Fruit fly (Drosophila melanogaster) whole organism, embryonic: ENCODE data around the gene CG6254.

Experiments used
- Bgb ChIP-seq: fragments of 200-800 bp; sonication (Bioruptor generic); IDR thresholded peaks from 2 replicates; pipeline ENCODE4 v1.3.6; 2022; ENCODE audit warnings: missing biosample characterization, missing genetic modification characterization; ENCODE audit not compliant: partially characterized antibody
- CG1024 ChIP-seq: fragments of 200-800 bp; sonication (Bioruptor generic); IDR thresholded peaks from 2 replicates; pipeline ENCODE4 v1.3.6; 2022; ENCODE audit warnings: missing biosample characterization, missing genetic modification characterization
- CG10565 ChIP-seq: fragments of 200-800 bp; sonication (Bioruptor generic); optimal IDR thresholded peaks from 3 replicates; lab custom pipeline; 2016; ENCODE audit warnings: missing biosample characterization, mild to moderate bottlenecking, missing genetic modification characterization
- CG11085 ChIP-seq: fragments of 200-800 bp; sonication (Bioruptor generic); IDR thresholded peaks from 2 replicates; pipeline ENCODE4 v1.3.6; 2022; ENCODE audit warnings: missing biosample characterization, missing genetic modification characterization
- CG12769 ChIP-seq: fragments of 200-800 bp; sonication (Bioruptor generic); optimal IDR thresholded peaks from 2 replicates; lab custom pipeline; 2019; ENCODE audit warnings: missing biosample characterization, mild to moderate bottlenecking, missing genetic modification characterization, moderate library complexity
- CG13123 ChIP-seq: fragments of 200-800 bp; sonication (Bioruptor generic); optimal IDR thresholded peaks from 2 replicates; lab custom pipeline; 2016; ENCODE audit warnings: missing biosample characterization, missing genetic modification characterization
- CG13424 ChIP-seq: fragments of 200-800 bp; sonication (Bioruptor generic); optimal IDR thresholded peaks from 2 replicates; lab custom pipeline; 2019; ENCODE audit warnings: missing biosample characterization, mild to moderate bottlenecking, missing genetic modification characterization, moderate library complexity
- CG15011 ChIP-seq: fragments of 200-800 bp; sonication (Bioruptor generic); optimal IDR thresholded peaks from 3 replicates; lab custom pipeline; 2018; ENCODE audit warnings: missing biosample characterization, mild to moderate bottlenecking, missing genetic modification characterization
- CG17186 ChIP-seq: fragments of 200-800 bp; sonication (Bioruptor generic); optimal IDR thresholded peaks from 3 replicates; lab custom pipeline; 2017; ENCODE audit warnings: missing biosample characterization, missing genetic modification reagents, missing genetic modification characterization
- CG17829 ChIP-seq: fragments of 200-800 bp; optimal IDR thresholded peaks from 2 replicates; lab custom pipeline; 2019; ENCODE audit warnings: missing biosample characterization, mild to moderate bottlenecking, missing genetic modification characterization, moderate library complexity
- CG18476 ChIP-seq: fragments of 200-800 bp; sonication (Bioruptor generic); optimal IDR thresholded peaks from 2 replicates; lab custom pipeline; 2016; ENCODE audit warnings: missing biosample characterization, mild to moderate bottlenecking, missing genetic modification characterization
- CG2116 ChIP-seq: fragments of 200-800 bp; sonication (Bioruptor generic); optimal IDR thresholded peaks from 3 replicates; lab custom pipeline; 2018; ENCODE audit warnings: missing biosample characterization, mild to moderate bottlenecking, missing genetic modification characterization
- CG30020 ChIP-seq: fragments of 200-800 bp; optimal IDR thresholded peaks from 2 replicates; lab custom pipeline; 2019; ENCODE audit warnings: missing biosample characterization, mild to moderate bottlenecking, missing genetic modification characterization, moderate library complexity
- CG3163 ChIP-seq: fragments of 200-800 bp; sonication (Bioruptor generic); optimal IDR thresholded peaks from 3 replicates; lab custom pipeline; 2016; ENCODE audit warnings: missing biosample characterization, missing genetic modification characterization
- CG33213 ChIP-seq: fragments of 200-800 bp; sonication (Bioruptor generic); optimal IDR thresholded peaks from 3 replicates; lab custom pipeline; 2016; ENCODE audit warnings: missing biosample characterization, missing genetic modification characterization
- CG3407 ChIP-seq: fragments of 200-800 bp; sonication (Bioruptor generic); optimal IDR thresholded peaks from 2 replicates; lab custom pipeline; 2018; ENCODE audit warnings: missing biosample characterization, mild to moderate bottlenecking, missing genetic modification characterization
- CG3847 ChIP-seq: fragments of 200-800 bp; sonication (Bioruptor generic); IDR thresholded peaks from 2 replicates; pipeline ENCODE4 v1.3.6; 2022; ENCODE audit warnings: missing biosample characterization, missing genetic modification characterization
- CG6654 ChIP-seq: fragments of 200-800 bp; sonication (Bioruptor generic); optimal IDR thresholded peaks from 2 replicates; lab custom pipeline; 2017; ENCODE audit warnings: missing biosample characterization, mild to moderate bottlenecking, missing genetic modification characterization
- CG6854 ChIP-seq: fragments of 200-800 bp; sonication (Bioruptor generic); optimal IDR thresholded peaks from 3 replicates; lab custom pipeline; 2017; ENCODE audit warnings: missing biosample characterization, mild to moderate bottlenecking, missing genetic modification characterization
- CG7786 ChIP-seq: fragments of 200-800 bp; sonication (Bioruptor generic); optimal IDR thresholded peaks from 2 replicates; lab custom pipeline; 2016; ENCODE audit warnings: missing biosample characterization, missing genetic modification characterization
- D19A ChIP-seq: fragments of 200-800 bp; optimal IDR thresholded peaks from 3 replicates; lab custom pipeline; 2019; ENCODE audit warnings: missing biosample characterization, mild to moderate bottlenecking, missing genetic modification characterization, moderate library complexity
- Dip3 ChIP-seq: fragments of 200-800 bp; sonication (Bioruptor generic); optimal IDR thresholded peaks from 3 replicates; lab custom pipeline; 2016; ENCODE audit warnings: missing biosample characterization, missing genetic modification characterization
- Elba2 ChIP-seq: fragments of 200-800 bp; sonication (Bioruptor generic); optimal IDR thresholded peaks from 3 replicates; lab custom pipeline; 2016; ENCODE audit warnings: missing biosample characterization, missing genetic modification characterization
- Fer2 ChIP-seq: fragments of 200-800 bp; sonication (Bioruptor generic); optimal IDR thresholded peaks from 2 replicates; lab custom pipeline; 2018; ENCODE audit warnings: missing biosample characterization, mild to moderate bottlenecking, missing genetic modification characterization, moderate library complexity
- H15 ChIP-seq: fragments of 200-800 bp; sonication (Bioruptor generic); IDR thresholded peaks from 3 replicates; pipeline ENCODE4 v1.3.6; 2022; ENCODE audit warnings: missing biosample characterization, missing genetic modification characterization
- HLHmδ ChIP-seq: fragments of 200-800 bp; sonication (Bioruptor generic); optimal IDR thresholded peaks from 2 replicates; lab custom pipeline; 2018; ENCODE audit warnings: missing biosample characterization, mild to moderate bottlenecking, missing genetic modification characterization, moderate library complexity
- Jarid2 ChIP-seq: fragments of 200-800 bp; sonication (Bioruptor generic); optimal IDR thresholded peaks from 3 replicates; lab custom pipeline; 2017; ENCODE audit warnings: mild to moderate bottlenecking, missing biosample characterization, missing genetic modification reagents, missing genetic modification characterization
- PHDP ChIP-seq: fragments of 200-800 bp; sonication (Bioruptor generic); optimal IDR thresholded peaks from 3 replicates; lab custom pipeline; 2018; ENCODE audit warnings: missing biosample characterization, mild to moderate bottlenecking, missing genetic modification characterization, moderate library complexity
- Pdp1 ChIP-seq, 2 experiments: fragments of 200-800 bp; sonication (Bioruptor generic); optimal IDR thresholded peaks; 3 replicates each; lab custom pipeline; 2016; ENCODE audit warnings: missing biosample characterization in 2 of 2, missing genetic modification characterization in 2 of 2, mild to moderate bottlenecking in 1 of 2, moderate library complexity in 1 of 2
- Sox100B ChIP-seq: fragments of 200-800 bp; sonication (Bioruptor generic); optimal IDR thresholded peaks from 3 replicates; lab custom pipeline; 2018; ENCODE audit warnings: missing biosample characterization, mild to moderate bottlenecking, missing genetic modification characterization
- abd-A ChIP-seq: fragments of 200-800 bp; sonication (Bioruptor generic); optimal IDR thresholded peaks from 3 replicates; lab custom pipeline; 2019; ENCODE audit warnings: missing biosample characterization, mild to moderate bottlenecking, missing genetic modification characterization, moderate library complexity
- dan ChIP-seq: fragments of 200-800 bp; sonication (Bioruptor generic); IDR thresholded peaks from 2 replicates; pipeline ENCODE4 v1.3.6; 2022; ENCODE audit warnings: missing biosample characterization, missing genetic modification characterization
- disco-r ChIP-seq: fragments of 200-800 bp; sonication (Bioruptor generic); optimal IDR thresholded peaks from 2 replicates; lab custom pipeline; 2016; ENCODE audit warnings: missing biosample characterization, missing genetic modification characterization
- ftz-f1 ChIP-seq: fragments of 200-800 bp; sonication (Bioruptor generic); optimal IDR thresholded peaks from 2 replicates; lab custom pipeline; 2016; ENCODE audit warnings: missing biosample characterization, missing genetic modification characterization
- ham ChIP-seq: fragments of 200-800 bp; sonication (Bioruptor generic); IDR thresholded peaks from 2 replicates; pipeline ENCODE4 v1.3.6; 2022; ENCODE audit warnings: missing biosample characterization, missing genetic modification characterization
- jumu ChIP-seq: fragments of 200-800 bp; sonication (Bioruptor generic); optimal IDR thresholded peaks from 3 replicates; lab custom pipeline; 2016; ENCODE audit warnings: missing biosample characterization, missing genetic modification characterization
- kah ChIP-seq: fragments of 200-800 bp; sonication (Bioruptor generic); optimal IDR thresholded peaks from 2 replicates; lab custom pipeline; 2018; ENCODE audit warnings: missing biosample characterization, mild to moderate bottlenecking, missing genetic modification characterization
- kni ChIP-seq: fragments of 200-800 bp; sonication (Bioruptor generic); optimal IDR thresholded peaks from 3 replicates; lab custom pipeline; 2017; ENCODE audit warnings: mild to moderate bottlenecking, missing biosample characterization, missing genetic modification reagents, missing genetic modification characterization
- knrl ChIP-seq: fragments of 200-800 bp; sonication (Bioruptor generic); IDR thresholded peaks from 3 replicates; pipeline ENCODE4 v1.3.6; 2022; ENCODE audit warnings: missing biosample characterization, missing genetic modification characterization; ENCODE audit not compliant: partially characterized antibody
- odd ChIP-seq: fragments of 200-800 bp; sonication (Bioruptor generic); optimal IDR thresholded peaks from 2 replicates; lab custom pipeline; 2017; ENCODE audit warnings: missing biosample characterization, mild to moderate bottlenecking, missing genetic modification characterization
- phol ChIP-seq: fragments of 200-800 bp; sonication (Bioruptor generic); optimal IDR thresholded peaks from 3 replicates; lab custom pipeline; 2018; ENCODE audit warnings: missing biosample characterization, mild to moderate bottlenecking, missing genetic modification characterization, moderate library complexity
- sens-2 ChIP-seq: fragments of 200-800 bp; sonication (Bioruptor generic); IDR thresholded peaks from 2 replicates; pipeline ENCODE4 v1.3.6; 2022; ENCODE audit warnings: missing biosample characterization, missing genetic modification characterization
- sima ChIP-seq: fragments of 200-800 bp; sonication (Bioruptor generic); optimal IDR thresholded peaks from 2 replicates; lab custom pipeline; 2016; ENCODE audit warnings: missing biosample characterization, missing genetic modification characterization
- slbo ChIP-seq: fragments of 200-800 bp; sonication (Bioruptor generic); IDR thresholded peaks from 2 replicates; pipeline ENCODE4 v1.3.6; 2022; ENCODE audit warnings: missing biosample characterization, missing genetic modification characterization
- slou ChIP-seq: fragments of 200-800 bp; sonication (Bioruptor generic); optimal IDR thresholded peaks from 3 replicates; lab custom pipeline; 2016; ENCODE audit warnings: missing biosample characterization, missing genetic modification characterization
- sob ChIP-seq: fragments of 200-800 bp; sonication (Bioruptor generic); IDR thresholded peaks from 2 replicates; pipeline ENCODE4 v1.3.6; 2022; ENCODE audit warnings: missing biosample characterization, missing genetic modification characterization
- stwl ChIP-seq: fragments of 200-800 bp; sonication (Bioruptor generic); optimal IDR thresholded peaks from 3 replicates; lab custom pipeline; 2018; ENCODE audit warnings: missing biosample characterization, mild to moderate bottlenecking, missing genetic modification characterization, moderate library complexity
- zen ChIP-seq: fragments of 200-800 bp; sonication (Bioruptor generic); optimal IDR thresholded peaks from 3 replicates; lab custom pipeline; 2018; ENCODE audit warnings: missing biosample characterization, mild to moderate bottlenecking, missing genetic modification characterization, moderate library complexity
- zen2 ChIP-seq: fragments of 200-800 bp; sonication (Bioruptor generic); IDR thresholded peaks from 3 replicates; pipeline ENCODE4 v1.3.6; 2022; ENCODE audit warnings: missing biosample characterization, missing genetic modification characterization; ENCODE audit not compliant: partially characterized antibody
- zfh2 ChIP-seq: fragments of 200-800 bp; sonication (Bioruptor generic); optimal IDR thresholded peaks from 2 replicates; lab custom pipeline; 2016; ENCODE audit warnings: missing biosample characterization, missing genetic modification characterization

CG6254 gene

dm6 chr3R:10170356-10170876, 9.3 kb upstream of the CG6254 start, which contains the start of gene Best1 (continued):
- peak; percentile 85 for TF ChIP-seq CG15011 (GFP tag; lab: Kevin White, UChicago)
- peak; percentile 92 for TF ChIP-seq CG11085 (GFP tag; lab: Robert Waterston, UW)
- TF ChIP-seq CG18476: peak; percentile 62
- TF ChIP-seq HLHmδ: peak; percentile 16
- TF ChIP-seq CG3407 (GFP tag; lab: Kevin White, UChicago): peak; percentile 84
- TF ChIP-seq sima (GFP tag; lab: Kevin White, UChicago): peak; percentile 34
- TF ChIP-seq knrl: peak; percentile 77
- peak; percentile 78 for TF ChIP-seq kah
- no peak for TF ChIP-seq ham
- no peak for TF ChIP-seq abd-A
- TF ChIP-seq zfh2: peak; percentile 68
- no peak for TF ChIP-seq CG10565
- TF ChIP-seq Fer2 (tag; lab: Kevin White, UChicago): peak; percentile 87
- peak; percentile 59 for TF ChIP-seq CG7786
- peak; percentile 21 for TF ChIP-seq CG3163 (GFP tag; lab: Kevin White, UChicago)
- peak; percentile 55 for TF ChIP-seq CG6654 (GFP tag; lab: Kevin White, UChicago)
- no peak for TF ChIP-seq CG13123
- peak; percentile 83 for TF ChIP-seq CG1024 (GFP tag; lab: Robert Waterston, UW)
- TF ChIP-seq sob (GFP tag; lab: Robert Waterston, UW): peak; percentile 95
- peak; percentile 41 for TF ChIP-seq stwl
- TF ChIP-seq CG12769 (tag; lab: Kevin White, UChicago): peak; percentile 89
- peak; percentile 98 for TF ChIP-seq Jarid2 (GFP tag; lab: Kevin White, UChicago)
- peak; percentile 93 for TF ChIP-seq H15 (GFP tag; lab: Robert Waterston, UW)
- peak; percentile 69 for TF ChIP-seq kni (GFP tag; lab: Kevin White, UChicago)
- TF ChIP-seq Bgb: peak; percentile 89
- TF ChIP-seq CG3847 (GFP tag; lab: Robert Waterston, UW): peak; percentile 91
- TF ChIP-seq CG30020 (tag; lab: Kevin White, UChicago): peak; percentile 64
- peak; percentile 39 for TF ChIP-seq slou (GFP tag; lab: Kevin White, UChicago)
- peak; percentile 89 for TF ChIP-seq odd
- peak; percentile 50 for TF ChIP-seq CG33213 (GFP tag; lab: Kevin White, UChicago)
- TF ChIP-seq Sox100B (GFP tag; lab: Kevin White, UChicago): peak; percentile 87
- peak; percentile 76 to 83 for TF ChIP-seq Pdp1 (GFP tag; optimal IDR thresholded peaks at IDR 0.05; lab: Kevin White, UChicago)
- TF ChIP-seq dan (GFP tag; lab: Robert Waterston, UW): peak; percentile 41; the same call in 1 of the 2 replicates
- TF ChIP-seq CG6854: peak; percentile 90
- peak; percentile 87 for TF ChIP-seq phol (tag; lab: Kevin White, UChicago)
- TF ChIP-seq disco-r (GFP tag; lab: Kevin White, UChicago): no peak
- TF ChIP-seq D19A (tag; lab: Kevin White, UChicago): peak; percentile 88
- peak; percentile 44 for TF ChIP-seq CG2116 (GFP tag; lab: Kevin White, UChicago)
- TF ChIP-seq zen (tag; lab: Kevin White, UChicago): peak; percentile 92
- peak; percentile 23 for TF ChIP-seq Elba2
- peak; percentile 77 for TF ChIP-seq sens-2 (GFP tag; lab: Robert Waterston, UW)
- TF ChIP-seq PHDP (tag; lab: Kevin White, UChicago): peak; percentile 96
- peak; percentile 67 for TF ChIP-seq Dip3 (GFP tag; lab: Kevin White, UChicago)
- TF ChIP-seq zen2: no peak; the same call in 2 of the 3 replicates
- peak; percentile 96 for TF ChIP-seq slbo (GFP tag; lab: Robert Waterston, UW)
- peak; percentile 90 for TF ChIP-seq CG13424 (tag; lab: Kevin White, UChicago)
- peak; percentile 57 for TF ChIP-seq ftz-f1
- TF ChIP-seq CG17829 (tag; lab: Kevin White, UChicago): peak; percentile 94
- TF ChIP-seq CG17186: peak; percentile 49
- peak; percentile 47 for TF ChIP-seq jumu (GFP tag; lab: Kevin White, UChicago)
